Worm (Caenorhabditis elegans) whole organism, late embryonic: Measurements from ENCODE around the gene cyp-14A3.

Source experiments
- C08G9.2 ChIP-seq: sonication (generic microtip); optimal IDR thresholded peaks from 2 replicates; lab custom pipeline; 2016; ENCODE audit warnings: mild to moderate bottlenecking, missing genetic modification characterization, moderate library complexity, missing compliant biosample characterization
- F13H6.1 ChIP-seq: sonication (generic microtip); optimal IDR thresholded peaks from 2 replicates; lab custom pipeline; 2016; ENCODE audit warnings: missing genetic modification characterization, missing compliant biosample characterization
- K02D7.2 ChIP-seq: sonication (generic microtip); optimal IDR thresholded peaks from 2 replicates; lab custom pipeline; 2017; ENCODE audit warnings: mild to moderate bottlenecking, missing genetic modification characterization, missing compliant biosample characterization
- T23F11.4 ChIP-seq: fragments of 200-800 bp; sonication (Bioruptor generic); optimal IDR thresholded peaks from 2 replicates; lab custom pipeline; 2018; ENCODE audit warnings: mild to moderate bottlenecking, missing genetic modification characterization, missing compliant biosample characterization
- ama-1 ChIP-seq: fragments of 150-350 bp; optimal IDR thresholded peaks from 2 replicates; lab custom pipeline; 2014
- ceh-14 ChIP-seq: sonication (generic microtip); optimal IDR thresholded peaks from 2 replicates; lab custom pipeline; 2016; ENCODE audit warnings: missing genotype, missing genetic modification characterization, missing compliant biosample characterization
- ceh-18 ChIP-seq: sonication (generic microtip); optimal IDR thresholded peaks from 2 replicates; lab custom pipeline; 2016; ENCODE audit warnings: missing genetic modification characterization, missing compliant biosample characterization
- ceh-19 ChIP-seq: fragments of 200-800 bp; sonication (Bioruptor generic); optimal IDR thresholded peaks from 2 replicates; lab custom pipeline; 2018; ENCODE audit warnings: mild to moderate bottlenecking, missing genetic modification characterization, missing compliant biosample characterization
- ceh-2 ChIP-seq: sonication (generic microtip); optimal IDR thresholded peaks from 2 replicates; lab custom pipeline; 2016; ENCODE audit warnings: missing genotype, missing genetic modification characterization, missing compliant biosample characterization
- ceh-22 ChIP-seq: sonication (generic microtip); optimal IDR thresholded peaks from 2 replicates; lab custom pipeline; 2017; ENCODE audit warnings: missing biosample characterization, missing genetic modification characterization
- ceh-24 ChIP-seq: sonication (generic microtip); optimal IDR thresholded peaks from 2 replicates; lab custom pipeline; 2016; ENCODE audit warnings: mild to moderate bottlenecking, missing genetic modification characterization, missing compliant biosample characterization
- ceh-31 ChIP-seq: sonication (generic microtip); optimal IDR thresholded peaks from 2 replicates; lab custom pipeline; 2016; ENCODE audit warnings: missing genetic modification characterization, missing compliant biosample characterization
- ceh-34 ChIP-seq: sonication (generic microtip); optimal IDR thresholded peaks from 2 replicates; lab custom pipeline; 2016; ENCODE audit warnings: mild to moderate bottlenecking, missing genetic modification characterization, missing compliant biosample characterization
- ceh-48 ChIP-seq: sonication (generic microtip); optimal IDR thresholded peaks from 2 replicates; lab custom pipeline; 2016; ENCODE audit warnings: missing genetic modification characterization, inconsistent platforms, missing compliant biosample characterization
- ceh-6 ChIP-seq: fragments of 200-800 bp; sonication (Bioruptor generic); optimal IDR thresholded peaks from 2 replicates; lab custom pipeline; 2018; ENCODE audit warnings: mild to moderate bottlenecking, missing genetic modification characterization, missing compliant biosample characterization
- ceh-9 ChIP-seq: sonication (generic microtip); optimal IDR thresholded peaks from 2 replicates; lab custom pipeline; 2016; ENCODE audit warnings: mild to moderate bottlenecking, missing genetic modification characterization, inconsistent platforms, missing compliant biosample characterization
- che-1 ChIP-seq: sonication (generic microtip); optimal IDR thresholded peaks from 2 replicates; lab custom pipeline; 2016; ENCODE audit warnings: mild to moderate bottlenecking, missing genetic modification characterization, missing compliant biosample characterization
- dmd-4 ChIP-seq: sonication (generic microtip); optimal IDR thresholded peaks from 2 replicates; lab custom pipeline; 2016; ENCODE audit warnings: borderline replicate concordance, missing genetic modification characterization, missing compliant biosample characterization
- dve-1 ChIP-seq: sonication (generic microtip); optimal IDR thresholded peaks from 2 replicates; lab custom pipeline; 2017; ENCODE audit warnings: antibody characterized with exemption, mild to moderate bottlenecking, missing genetic modification characterization, missing compliant biosample characterization
- elt-2 ChIP-seq: sonication (generic microtip); optimal IDR thresholded peaks from 2 replicates; lab custom pipeline; 2016; ENCODE audit warnings: missing genetic modification reagents, missing genetic modification characterization, missing compliant biosample characterization
- ets-4 ChIP-seq: sonication (generic microtip); optimal IDR thresholded peaks from 2 replicates; lab custom pipeline; 2016; ENCODE audit warnings: missing genetic modification characterization, missing compliant biosample characterization
- eyg-1 ChIP-seq: sonication (generic microtip); optimal IDR thresholded peaks from 2 replicates; lab custom pipeline; 2016; ENCODE audit warnings: missing genotype, missing genetic modification characterization, missing compliant biosample characterization
- fkh-10 ChIP-seq: fragments of 150-350 bp; optimal IDR thresholded peaks from 2 replicates; lab custom pipeline; 2014; ENCODE audit warnings: missing biosample characterization, missing genetic modification reagents, missing genetic modification characterization
- fkh-6 ChIP-seq: sonication (generic microtip); optimal IDR thresholded peaks from 2 replicates; lab custom pipeline; 2016; ENCODE audit warnings: missing genetic modification characterization, missing compliant biosample characterization
- gmeb-2 ChIP-seq: sonication (generic microtip); optimal IDR thresholded peaks from 2 replicates; lab custom pipeline; 2016; ENCODE audit warnings: missing genetic modification characterization, inconsistent platforms, missing compliant biosample characterization
- hlh-15 ChIP-seq: sonication (generic microtip); optimal IDR thresholded peaks from 2 replicates; lab custom pipeline; 2016; ENCODE audit warnings: missing genetic modification characterization, missing compliant biosample characterization
- hlh-30 ChIP-seq: sonication (generic microtip); optimal IDR thresholded peaks from 2 replicates; lab custom pipeline; 2017; ENCODE audit warnings: antibody characterized with exemption, missing genetic modification characterization, missing compliant biosample characterization; ENCODE audit not compliant: insufficient read depth
- hlh-6 ChIP-seq: sonication (generic microtip); optimal IDR thresholded peaks from 2 replicates; lab custom pipeline; 2016; ENCODE audit warnings: missing genotype, missing genetic modification characterization, missing compliant biosample characterization
- lin-11 ChIP-seq: fragments of 200-800 bp; sonication (Bioruptor generic); optimal IDR thresholded peaks from 2 replicates; lab custom pipeline; 2018; ENCODE audit warnings: mild to moderate bottlenecking, missing genetic modification characterization, missing compliant biosample characterization
- madf-2 ChIP-seq: sonication (generic microtip); optimal IDR thresholded peaks from 2 replicates; lab custom pipeline; 2017; ENCODE audit warnings: missing genetic modification characterization, missing compliant biosample characterization
- nfya-1 ChIP-seq: sonication (generic microtip); optimal IDR thresholded peaks from 2 replicates; lab custom pipeline; 2017; ENCODE audit warnings: missing genetic modification characterization, mild to moderate bottlenecking, missing compliant biosample characterization, antibody characterized with exemption, moderate library complexity
- nhr-11 ChIP-seq: fragments of 150-350 bp; optimal IDR thresholded peaks from 2 replicates; lab custom pipeline; 2014; ENCODE audit warnings: missing biosample characterization, missing genetic modification characterization
- nhr-232 ChIP-seq: sonication (generic microtip); optimal IDR thresholded peaks from 2 replicates; lab custom pipeline; 2016; ENCODE audit warnings: missing genetic modification characterization, missing compliant biosample characterization
- odd-2 ChIP-seq: sonication (generic microtip); optimal IDR thresholded peaks from 2 replicates; lab custom pipeline; 2017; ENCODE audit warnings: antibody characterized with exemption, mild to moderate bottlenecking, missing genetic modification characterization, missing compliant biosample characterization
- pat-9 ChIP-seq: fragments of 200-800 bp; sonication (Bioruptor generic); optimal IDR thresholded peaks from 2 replicates; lab custom pipeline; 2018; ENCODE audit warnings: mild to moderate bottlenecking, missing genetic modification characterization, moderate library complexity, missing compliant biosample characterization
- pax-1 ChIP-seq: fragments of 150-350 bp; optimal IDR thresholded peaks from 2 replicates; lab custom pipeline; 2014; ENCODE audit warnings: missing biosample characterization, missing genetic modification characterization
- pha-2 ChIP-seq: sonication (generic microtip); optimal IDR thresholded peaks from 2 replicates; lab custom pipeline; 2017; ENCODE audit warnings: mild to moderate bottlenecking, missing genetic modification characterization, missing compliant biosample characterization
- pha-4 ChIP-seq: fragments of 150-350 bp; optimal IDR thresholded peaks from 2 replicates; lab custom pipeline; 2018; ENCODE audit warnings: missing biosample characterization, missing genetic modification reagents, missing genetic modification characterization
- pros-1 ChIP-seq: fragments of 150-350 bp; optimal IDR thresholded peaks from 2 replicates; lab custom pipeline; 2014; ENCODE audit warnings: missing biosample characterization, missing genetic modification reagents, missing genetic modification characterization
- ref-2 ChIP-seq: sonication (generic microtip); optimal IDR thresholded peaks from 2 replicates; lab custom pipeline; 2016; ENCODE audit warnings: missing genetic modification characterization, missing compliant biosample characterization
- sdc-2 ChIP-seq: sonication (generic microtip); optimal IDR thresholded peaks from 2 replicates; lab custom pipeline; 2016; ENCODE audit warnings: missing genotype, missing genetic modification characterization, missing compliant biosample characterization
- sox-4 ChIP-seq: sonication (generic microtip); optimal IDR thresholded peaks from 2 replicates; lab custom pipeline; 2017; ENCODE audit warnings: mild to moderate bottlenecking, missing genetic modification characterization, inconsistent platforms, missing compliant biosample characterization
- syd-9 ChIP-seq: sonication (generic microtip); optimal IDR thresholded peaks from 2 replicates; lab custom pipeline; 2016; ENCODE audit warnings: mild to moderate bottlenecking, missing genetic modification characterization, moderate library complexity, missing compliant biosample characterization
- tbx-2 ChIP-seq: sonication (generic microtip); optimal IDR thresholded peaks from 2 replicates; lab custom pipeline; 2016; ENCODE audit warnings: missing genetic modification characterization, missing compliant biosample characterization
- tbx-7 ChIP-seq: sonication (generic microtip); optimal IDR thresholded peaks from 2 replicates; lab custom pipeline; 2016; ENCODE audit warnings: missing genotype, missing genetic modification characterization, missing compliant biosample characterization
- unc-42 ChIP-seq: sonication (generic microtip); optimal IDR thresholded peaks from 2 replicates; lab custom pipeline; 2016; ENCODE audit warnings: missing genotype, missing genetic modification characterization, missing compliant biosample characterization
- unc-55 ChIP-seq: sonication (generic microtip); optimal IDR thresholded peaks from 2 replicates; lab custom pipeline; 2017; ENCODE audit warnings: missing biosample characterization, missing genetic modification reagents, missing genetic modification characterization
- unc-86 ChIP-seq: sonication (generic microtip); optimal IDR thresholded peaks from 2 replicates; lab custom pipeline; 2016; ENCODE audit warnings: missing genetic modification characterization, missing compliant biosample characterization

cyp-14A3 gene

DNA sequence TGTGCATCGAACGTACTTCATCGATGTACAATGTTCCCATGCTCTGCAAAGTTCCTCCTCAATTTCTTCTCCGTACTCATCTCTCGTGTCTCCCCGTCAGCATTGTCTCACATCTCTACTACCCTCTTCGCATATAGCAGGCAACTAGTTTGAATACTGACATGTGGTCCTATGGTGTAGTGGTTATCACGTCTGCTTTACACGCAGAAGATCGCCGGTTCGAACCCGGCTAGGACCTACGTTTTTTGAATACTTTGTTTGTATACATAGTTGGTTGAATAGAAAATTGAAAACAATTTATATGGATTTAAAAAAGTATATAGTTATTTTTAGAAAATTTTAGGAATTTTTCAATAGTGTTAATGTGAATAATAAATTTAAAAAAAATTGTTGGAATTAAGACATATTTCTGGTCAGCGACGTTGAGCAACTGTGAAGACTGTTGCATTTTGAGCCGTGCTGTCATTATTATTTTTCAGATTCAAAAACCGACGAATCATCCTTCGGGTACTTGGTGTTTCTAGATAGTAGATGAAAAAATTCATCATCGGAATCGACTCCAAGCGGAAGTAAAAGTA lies 33.0 kb upstream of the cyp-14A3 start (continued):
- TF ChIP-seq ref-2 (tag; lab: Kevin White, UChicago) (peak; percentile 83), dve-1 (tag; lab: Kevin White, UChicago) (peak; percentile 95), che-1 (tag; lab: Kevin White, UChicago) (peak; percentile 91), ceh-22 (tag; lab: Kevin White, UChicago) (no peak), nhr-232 (tag; lab: Kevin White, UChicago) (peak; percentile 82), pha-2 (tag; lab: Kevin White, UChicago) (peak; percentile 84), fkh-10 (GFP tag; lab: Kevin White, UChicago) (peak; percentile 83), ceh-2 (tag; lab: Kevin White, UChicago) (peak; percentile 83), F13H6.1 (tag; lab: Kevin White, UChicago) (peak; percentile 72), K02D7.2 (tag; lab: Kevin White, UChicago) (peak; percentile 89), ceh-6 (GFP tag; lab: Kevin White, UChicago) (peak; percentile 94), nhr-11 (tag; lab: Kevin White, UChicago) (no peak), pros-1 (tag; lab: Kevin White, UChicago) (peak; percentile 66), nfya-1 (tag; lab: Kevin White, UChicago) (peak; percentile 80), pat-9 (tag; lab: Kevin White, UChicago) (peak; percentile 93), madf-2 (tag; lab: Kevin White, UChicago) (peak; percentile 89), sdc-2 (tag; lab: Kevin White, UChicago) (peak; percentile 91), tbx-2 (tag; lab: Kevin White, UChicago) (peak; percentile 85), ceh-48 (tag; lab: Kevin White, UChicago) (peak; percentile 80), C08G9.2 (tag; lab: Kevin White, UChicago) (peak; percentile 71), lin-11 (tag; lab: Kevin White, UChicago) (peak; percentile 90), gmeb-2 (tag; lab: Kevin White, UChicago) (peak; percentile 94), unc-86 (tag; lab: Kevin White, UChicago) (peak; percentile 91), ceh-9 (tag; lab: Kevin White, UChicago) (peak; percentile 77), sox-4 (peak; percentile 89), hlh-6 (tag; lab: Kevin White, UChicago) (peak; percentile 89), eyg-1 (peak; percentile 86), ceh-14 (tag; lab: Kevin White, UChicago) (peak; percentile 78), unc-55 (peak; percentile 62), ceh-31 (peak; percentile 82), ceh-34 (tag; lab: Kevin White, UChicago) (peak; percentile 91), T23F11.4 (peak; percentile 88), ama-1 (no peak), hlh-30 (peak; percentile 71), fkh-6 (peak; percentile 89), syd-9 (tag; lab: Kevin White, UChicago) (peak; percentile 89), hlh-15 (tag; lab: Kevin White, UChicago) (peak; percentile 87), pha-4 (tag; lab: Kevin White, UChicago) (no peak), odd-2 (peak; percentile 69), dmd-4 (peak; percentile 89), ets-4 (tag; lab: Kevin White, UChicago) (peak; percentile 52), elt-2 (tag; lab: Kevin White, UChicago) (peak; percentile 94), unc-42 (tag; lab: Kevin White, UChicago) (peak; percentile 68), pax-1 (tag; lab: Kevin White, UChicago) (no peak), ceh-18 (tag; lab: Kevin White, UChicago) (peak; percentile 78), ceh-19 (GFP tag; lab: Kevin White, UChicago) (peak; percentile 90), ceh-24 (tag; lab: Kevin White, UChicago) (peak; percentile 83), tbx-7 (peak; percentile 29)
